Fruit fly (Drosophila melanogaster) whole organism, embryonic: ENCODE measurements around the gene CG7546.

Source experiments
- Bgb ChIP-seq: fragments of 200-800 bp; sonication (Bioruptor generic); IDR thresholded peaks from 2 replicates; pipeline ENCODE4 v1.3.6; 2022; ENCODE audit warnings: missing biosample characterization, missing genetic modification characterization; ENCODE audit not compliant: partially characterized antibody
- CG11093 ChIP-seq: fragments of 200-800 bp; sonication (Bioruptor generic); IDR thresholded peaks from 3 replicates; pipeline ENCODE4 v1.3.6; 2022; ENCODE audit warnings: missing biosample characterization, missing genetic modification characterization
- CG11247 ChIP-seq: fragments of 200-800 bp; sonication (Bioruptor generic); IDR thresholded peaks from 2 replicates; pipeline ENCODE4 v1.3.6; 2022; ENCODE audit warnings: missing biosample characterization, missing genetic modification characterization
- CG11695 ChIP-seq: fragments of 200-800 bp; sonication (Bioruptor generic); IDR thresholded peaks from 3 replicates; pipeline ENCODE4 v1.3.6; 2022; ENCODE audit warnings: missing biosample characterization, missing genetic modification characterization
- CG14667 ChIP-seq: fragments of 200-800 bp; sonication (Bioruptor generic); IDR thresholded peaks from 2 replicates; pipeline ENCODE4 v1.3.6; 2022; ENCODE audit warnings: missing biosample characterization, missing genetic modification characterization
- CG15514 ChIP-seq: fragments of 200-800 bp; sonication (Bioruptor generic); optimal IDR thresholded peaks from 3 replicates; lab custom pipeline; 2017; ENCODE audit warnings: missing biosample characterization, missing genetic modification characterization, mild to moderate bottlenecking, moderate library complexity, missing genetic modification reagents
- CG17361 ChIP-seq: fragments of 200-800 bp; sonication (Bioruptor generic); IDR thresholded peaks from 3 replicates; pipeline ENCODE4 v1.3.6; 2022; ENCODE audit warnings: missing biosample characterization, missing genetic modification characterization
- CG2120 ChIP-seq: fragments of 200-800 bp; sonication (Bioruptor generic); optimal IDR thresholded peaks from 3 replicates; lab custom pipeline; 2016; ENCODE audit warnings: missing biosample characterization, missing genetic modification characterization
- CG2678 ChIP-seq: fragments of 200-800 bp; sonication (Bioruptor generic); optimal IDR thresholded peaks from 3 replicates; lab custom pipeline; 2019; ENCODE audit warnings: missing biosample characterization, mild to moderate bottlenecking, missing genetic modification characterization, moderate library complexity
- CG2712 ChIP-seq: fragments of 200-800 bp; optimal IDR thresholded peaks from 3 replicates; lab custom pipeline; 2019; ENCODE audit warnings: missing biosample characterization, mild to moderate bottlenecking, missing genetic modification characterization, moderate library complexity
- CG2875 ChIP-seq: fragments of 200-800 bp; sonication (Bioruptor generic); optimal IDR thresholded peaks from 2 replicates; lab custom pipeline; 2017; ENCODE audit warnings: missing biosample characterization, mild to moderate bottlenecking, missing genetic modification characterization, missing genetic modification reagents
- CG2889 ChIP-seq: fragments of 200-800 bp; sonication (Bioruptor generic); IDR thresholded peaks from 3 replicates; pipeline ENCODE4 v1.3.6; 2022; ENCODE audit warnings: missing biosample characterization, missing genetic modification characterization
- CG31441 ChIP-seq: fragments of 200-800 bp; sonication (Bioruptor generic); IDR thresholded peaks from 2 replicates; pipeline ENCODE4 v1.3.6; 2022; ENCODE audit warnings: missing biosample characterization, missing genetic modification characterization
- CG6854 ChIP-seq: fragments of 200-800 bp; sonication (Bioruptor generic); optimal IDR thresholded peaks from 3 replicates; lab custom pipeline; 2017; ENCODE audit warnings: missing biosample characterization, mild to moderate bottlenecking, missing genetic modification characterization
- CG7839 ChIP-seq: fragments of 200-800 bp; sonication (Bioruptor generic); optimal IDR thresholded peaks from 3 replicates; lab custom pipeline; 2018; ENCODE audit warnings: missing biosample characterization, mild to moderate bottlenecking, missing genetic modification characterization, moderate library complexity
- CG8359 ChIP-seq: fragments of 200-800 bp; sonication (Bioruptor generic); optimal IDR thresholded peaks from 2 replicates; lab custom pipeline; 2017; ENCODE audit warnings: missing biosample characterization, mild to moderate bottlenecking, missing genetic modification characterization, borderline replicate concordance
- CG9817 ChIP-seq: fragments of 200-800 bp; sonication (Bioruptor generic); optimal IDR thresholded peaks from 2 replicates; lab custom pipeline; 2018; ENCODE audit warnings: missing biosample characterization, mild to moderate bottlenecking, missing genetic modification characterization, moderate library complexity
- CG9932 ChIP-seq: fragments of 200-800 bp; sonication (Bioruptor generic); IDR thresholded peaks from 2 replicates; pipeline ENCODE4 v1.3.6; 2022; ENCODE audit warnings: missing biosample characterization, missing genetic modification characterization
- Dek ChIP-seq: fragments of 200-800 bp; sonication (Bioruptor generic); optimal IDR thresholded peaks from 3 replicates; lab custom pipeline; 2019; ENCODE audit warnings: missing biosample characterization, mild to moderate bottlenecking, missing genetic modification characterization, moderate library complexity
- Dll ChIP-seq: fragments of 200-800 bp; sonication (Bioruptor generic); IDR thresholded peaks from 4 replicates; pipeline ENCODE4 v1.3.6; 2022; ENCODE audit warnings: missing biosample characterization, missing genetic modification characterization; ENCODE audit not compliant: partially characterized antibody
- HmgD ChIP-seq: fragments of 200-800 bp; sonication (Bioruptor generic); optimal IDR thresholded peaks from 3 replicates; lab custom pipeline; 2016; ENCODE audit warnings: missing biosample characterization, missing genetic modification characterization
- Mrtf ChIP-seq: fragments of 200-800 bp; sonication (Bioruptor generic); IDR thresholded peaks from 3 replicates; pipeline ENCODE4 v1.3.6; 2022; ENCODE audit warnings: missing biosample characterization, missing genetic modification characterization
- Myb ChIP-seq: fragments of 200-800 bp; sonication (Bioruptor generic); optimal IDR thresholded peaks from 2 replicates; lab custom pipeline; 2016; ENCODE audit warnings: missing biosample characterization, missing genetic modification characterization
- Opbp ChIP-seq: fragments of 200-800 bp; sonication (Bioruptor generic); IDR thresholded peaks from 3 replicates; pipeline ENCODE4 v1.3.6; 2022; ENCODE audit warnings: missing biosample characterization, missing genetic modification characterization; ENCODE audit not compliant: partially characterized antibody
- Pdp1 ChIP-seq, 2 experiments: fragments of 200-800 bp; sonication (Bioruptor generic); optimal IDR thresholded peaks; 3 replicates each; lab custom pipeline; 2016; ENCODE audit warnings: missing biosample characterization in 2 of 2, missing genetic modification characterization in 2 of 2, mild to moderate bottlenecking in 1 of 2, moderate library complexity in 1 of 2
- Stat92E ChIP-seq, 3 experiments: fragments of >200 bp in 2 of 3; fragments of 200-800 bp in 1 of 3; sonication (Bioruptor generic) in 1 of 3; optimal IDR thresholded peaks; 2 replicates each; lab custom pipeline; 2017 to 2019; ENCODE audit warnings: missing biosample characterization in 3 of 3, missing genetic modification characterization in 3 of 3, mild to moderate bottlenecking in 1 of 3, moderate library complexity in 1 of 3
- Taf1 ChIP-seq: fragments of 200-800 bp; sonication (Bioruptor generic); IDR thresholded peaks from 2 replicates; pipeline ENCODE4 v1.3.6; 2022; ENCODE audit warnings: missing biosample characterization, missing genetic modification characterization
- YL-1 ChIP-seq: fragments of 200-800 bp; sonication (Bioruptor generic); optimal IDR thresholded peaks from 3 replicates; lab custom pipeline; 2017; ENCODE audit warnings: missing biosample characterization, mild to moderate bottlenecking, missing genetic modification characterization
- bbx ChIP-seq: fragments of 200-800 bp; sonication (Bioruptor generic); IDR thresholded peaks from 2 replicates; pipeline ENCODE4 v1.3.6; 2022; ENCODE audit warnings: missing biosample characterization, missing genetic modification characterization; ENCODE audit not compliant: partially characterized antibody
- bsh ChIP-seq, 2 experiments: fragments of 200-800 bp; sonication (Bioruptor generic); optimal IDR thresholded peaks; 2 replicates each; lab custom pipeline; 2017 to 2018; ENCODE audit warnings: mild to moderate bottlenecking in 2 of 2, missing biosample characterization in 2 of 2, missing genetic modification characterization in 2 of 2, moderate library complexity in 1 of 2
- chinmo ChIP-seq: fragments of 200-800 bp; sonication (Bioruptor generic); IDR thresholded peaks from 4 replicates; pipeline ENCODE4 v1.3.6; 2022; ENCODE audit warnings: missing biosample characterization, missing genetic modification characterization; ENCODE audit not compliant: partially characterized antibody
- gcm2 ChIP-seq: fragments of 200-800 bp; sonication (Bioruptor generic); optimal IDR thresholded peaks from 2 replicates; lab custom pipeline; 2016; ENCODE audit warnings: missing biosample characterization, missing genetic modification characterization
- gem ChIP-seq: fragments of 200-800 bp; sonication (Bioruptor generic); optimal IDR thresholded peaks from 2 replicates; lab custom pipeline; 2019; ENCODE audit warnings: missing biosample characterization, mild to moderate bottlenecking, missing genetic modification characterization, moderate library complexity
- gt ChIP-seq: fragments of 200-800 bp; sonication (Bioruptor generic); IDR thresholded peaks from 2 replicates; pipeline ENCODE4 v1.3.6; 2022; ENCODE audit warnings: missing biosample characterization, missing genetic modification characterization
- h ChIP-seq: fragments of >200 bp; optimal IDR thresholded peaks from 2 replicates; lab custom pipeline; 2017
- hb ChIP-seq: fragments of 200-800 bp; sonication (Bioruptor generic); IDR thresholded peaks from 3 replicates; pipeline ENCODE4 v1.3.6; 2022; ENCODE audit warnings: missing biosample characterization, missing genetic modification characterization; ENCODE audit not compliant: partially characterized antibody
- insv ChIP-seq, 2 experiments: fragments of 200-800 bp; sonication (Bioruptor generic); optimal IDR thresholded peaks; 3 replicates each; lab custom pipeline; 2016 to 2018; ENCODE audit warnings: missing biosample characterization in 2 of 2, missing genetic modification characterization in 2 of 2
- nom ChIP-seq: fragments of 200-800 bp; sonication (Bioruptor generic); optimal IDR thresholded peaks from 2 replicates; lab custom pipeline; 2017; ENCODE audit warnings: missing biosample characterization, missing genetic modification characterization, mild to moderate bottlenecking, moderate library complexity, missing genetic modification reagents
- pho ChIP-seq: fragments of 200-800 bp; sonication (Bioruptor generic); optimal IDR thresholded peaks from 2 replicates; lab custom pipeline; 2016; ENCODE audit warnings: missing biosample characterization, missing genetic modification characterization
- phol ChIP-seq: fragments of 200-800 bp; sonication (Bioruptor generic); optimal IDR thresholded peaks from 3 replicates; lab custom pipeline; 2018; ENCODE audit warnings: missing biosample characterization, mild to moderate bottlenecking, missing genetic modification characterization, moderate library complexity
- psq ChIP-seq: fragments of 200-800 bp; sonication (Bioruptor generic); optimal IDR thresholded peaks from 2 replicates; lab custom pipeline; 2017; ENCODE audit warnings: missing biosample characterization, missing genetic modification characterization
- shn ChIP-seq: fragments of 200-800 bp; sonication (Bioruptor generic); optimal IDR thresholded peaks from 3 replicates; lab custom pipeline; 2016; ENCODE audit warnings: missing biosample characterization, missing genetic modification characterization
- slou ChIP-seq: fragments of 200-800 bp; sonication (Bioruptor generic); optimal IDR thresholded peaks from 3 replicates; lab custom pipeline; 2016; ENCODE audit warnings: missing biosample characterization, missing genetic modification characterization
- stc ChIP-seq: fragments of 200-800 bp; sonication (Bioruptor generic); IDR thresholded peaks from 2 replicates; pipeline ENCODE4 v1.3.6; 2022; ENCODE audit warnings: missing biosample characterization, missing genetic modification characterization
- tin ChIP-seq: fragments of 200-800 bp; sonication (Bioruptor generic); optimal IDR thresholded peaks from 3 replicates; lab custom pipeline; 2016; ENCODE audit warnings: missing biosample characterization, missing genetic modification characterization
- unc-4 ChIP-seq: fragments of 200-800 bp; sonication (Bioruptor generic); IDR thresholded peaks from 2 replicates; pipeline ENCODE4 v1.3.6; 2022; ENCODE audit warnings: missing biosample characterization, missing genetic modification characterization; ENCODE audit not compliant: partially characterized antibody
- vnd ChIP-seq: fragments of 200-800 bp; sonication (Bioruptor generic); IDR thresholded peaks from 3 replicates; pipeline ENCODE4 v1.3.6; 2022; ENCODE audit warnings: missing biosample characterization, missing genetic modification characterization; ENCODE audit not compliant: partially characterized antibody
- zen ChIP-seq: fragments of 200-800 bp; sonication (Bioruptor generic); optimal IDR thresholded peaks from 3 replicates; lab custom pipeline; 2018; ENCODE audit warnings: missing biosample characterization, mild to moderate bottlenecking, missing genetic modification characterization, moderate library complexity

The CG7546 gene

dm6 chr3L:7528380-7529080 lies 17.7 kb downstream of the CG7546 start, which contains the start of gene lqf (continued):
- TF ChIP-seq insv (GFP tag; optimal IDR thresholded peaks at IDR 0.05; lab: Kevin White, UChicago) (no peak), shn (GFP tag; lab: Kevin White, UChicago) (no peak), Dll (peak; percentile 92), CG31441 (peak; percentile 29; the same call in 1 of the 2 replicates), stc (GFP tag; lab: Robert Waterston, UW) (0 out of 2 replicates have a peak, but pooled peaks have one; percentile 18), psq (GFP tag; lab: Kevin White, UChicago) (peak; percentile 1), HmgD (no peak), pho (GFP tag; lab: Kevin White, UChicago) (no peak), CG2889 (GFP tag; lab: Robert Waterston, UW) (no peak), CG11247 (GFP tag; lab: Robert Waterston, UW) (no peak), nom (GFP tag; lab: Kevin White, UChicago) (peak; percentile 7), CG15514 (peak; percentile 75), CG14667 (GFP tag; lab: Robert Waterston, UW) (no peak), bsh (GFP tag; optimal IDR thresholded peaks at IDR 0.05; lab: Kevin White, UChicago) (peak in 1 of 2 experiments; percentile 43), phol (tag; lab: Kevin White, UChicago) (peak; percentile 51), hb (GFP tag; lab: Robert Waterston, UW) (peak; percentile 91), gcm2 (GFP tag; lab: Kevin White, UChicago) (no peak), CG8359 (GFP tag; lab: Kevin White, UChicago) (no peak), Dek (tag; lab: Kevin White, UChicago) (peak; percentile 6), CG6854 (no peak), Mrtf (GFP tag; lab: Robert Waterston, UW) (no peak), vnd (GFP tag; lab: Robert Waterston, UW) (peak; percentile 89), CG9817 (tag; lab: Kevin White, UChicago) (peak; percentile 60), CG11093 (no peak), bbx (GFP tag; lab: Robert Waterston, UW) (peak; percentile 82), Taf1 (no peak), CG2712 (peak; percentile 48), tin (GFP tag; lab: Kevin White, UChicago) (no peak), zen (tag; lab: Kevin White, UChicago) (peak; percentile 15), CG7839 (tag; lab: Kevin White, UChicago) (peak; percentile 1), CG11695 (GFP tag; lab: Robert Waterston, UW) (0 out of 3 replicates have a peak, but pooled peaks have one; percentile 19), gem (tag; lab: Kevin White, UChicago) (peak; percentile 58), Opbp (peak; percentile 87; the same call in 2 of the 3 replicates), CG17361 (peak; percentile 69), CG2120 (GFP tag; lab: Kevin White, UChicago) (peak; percentile 40), CG2875 (GFP tag; lab: Kevin White, UChicago) (no peak), gt (GFP tag; lab: Robert Waterston, UW) (no peak), Stat92E (GFP tag; optimal IDR thresholded peaks at IDR 0.05; lab: Kevin White, UChicago) (peak in 1 of 3 experiments; percentile 3), YL-1 (GFP tag; lab: Kevin White, UChicago) (peak; percentile 30), h (lab: Kevin White, UChicago) (no peak), CG9932 (GFP tag; lab: Robert Waterston, UW) (peak; percentile 70), Myb (peak; percentile 62), unc-4 (GFP tag; lab: Robert Waterston, UW) (peak; percentile 78), CG2678 (tag; lab: Kevin White, UChicago) (peak; percentile 34), Bgb (GFP tag; lab: Robert Waterston, UW) (peak; percentile 79), Pdp1 (GFP tag; optimal IDR thresholded peaks at IDR 0.05; lab: Kevin White, UChicago) (no peak), chinmo (GFP tag; lab: Robert Waterston, UW) (peak; percentile 74; the same call in 1 of the 4 replicates), slou (peak; percentile 22)
